Fruit fly (Drosophila melanogaster) whole organism, prepupa: ENCODE data around the gene CG33124.

Experiments
- Blimp-1 ChIP-seq: fragments of 200-800 bp; sonication (Bioruptor generic); optimal IDR thresholded peaks from 3 replicates; lab custom pipeline; 2017; ENCODE audit warnings: missing biosample characterization, missing genetic modification characterization, mild to moderate bottlenecking, moderate library complexity, missing genetic modification reagents
- CG10631 ChIP-seq: fragments of 200-800 bp; sonication (Bioruptor generic); optimal IDR thresholded peaks from 2 replicates; lab custom pipeline; 2016; ENCODE audit warnings: missing biosample characterization, missing genetic modification characterization
- CG10669 ChIP-seq: fragments of 200-800 bp; sonication (Bioruptor generic); optimal IDR thresholded peaks from 3 replicates; lab custom pipeline; 2018; ENCODE audit warnings: missing biosample characterization, mild to moderate bottlenecking, missing genetic modification characterization, moderate library complexity
- CG11294 ChIP-seq: fragments of 200-800 bp; sonication (Bioruptor generic); IDR thresholded peaks from 2 replicates; pipeline ENCODE4 v1.3.6; 2022; ENCODE audit warnings: missing biosample characterization, missing genetic modification characterization
- CG11902 ChIP-seq: fragments of 200-800 bp; sonication (Bioruptor generic); optimal IDR thresholded peaks from 3 replicates; lab custom pipeline; 2016; ENCODE audit warnings: missing biosample characterization, missing genetic modification characterization
- CG15336 ChIP-seq: fragments of 200-800 bp; sonication (Bioruptor generic); IDR thresholded peaks from 2 replicates; pipeline ENCODE4 v1.3.6; 2022; ENCODE audit warnings: missing biosample characterization, missing genetic modification characterization
- CG1621 ChIP-seq: fragments of 200-800 bp; sonication (Bioruptor generic); optimal IDR thresholded peaks from 3 replicates; lab custom pipeline; 2018; ENCODE audit warnings: missing biosample characterization, mild to moderate bottlenecking, missing genetic modification characterization
- CG16779 ChIP-seq: fragments of 200-800 bp; sonication (Bioruptor generic); optimal IDR thresholded peaks from 3 replicates; lab custom pipeline; 2017; ENCODE audit warnings: missing biosample characterization, mild to moderate bottlenecking, missing genetic modification characterization
- CG3032 ChIP-seq: fragments of 200-800 bp; optimal IDR thresholded peaks from 2 replicates; lab custom pipeline; 2019; ENCODE audit warnings: missing biosample characterization, mild to moderate bottlenecking, missing genetic modification characterization, moderate library complexity
- CG31627 ChIP-seq: fragments of 200-800 bp; sonication (Bioruptor generic); optimal IDR thresholded peaks from 3 replicates; lab custom pipeline; 2016; ENCODE audit warnings: missing biosample characterization, missing genetic modification characterization
- CG32006 ChIP-seq: fragments of 200-800 bp; sonication (Bioruptor generic); optimal IDR thresholded peaks from 3 replicates; lab custom pipeline; 2017; ENCODE audit warnings: missing biosample characterization, mild to moderate bottlenecking, missing genetic modification characterization
- CG34406 ChIP-seq: fragments of 200-800 bp; sonication (Bioruptor generic); optimal IDR thresholded peaks from 3 replicates; lab custom pipeline; 2016; ENCODE audit warnings: missing biosample characterization, missing genetic modification characterization
- CG3919 ChIP-seq: fragments of 200-800 bp; sonication (Bioruptor generic); optimal IDR thresholded peaks from 3 replicates; lab custom pipeline; 2016; ENCODE audit warnings: missing biosample characterization, missing genetic modification characterization
- CG4318 ChIP-seq: fragments of 200-800 bp; sonication (Bioruptor generic); optimal IDR thresholded peaks from 3 replicates; lab custom pipeline; 2017; ENCODE audit warnings: missing biosample characterization, mild to moderate bottlenecking, missing genetic modification characterization
- CG6163 ChIP-seq: fragments of 200-800 bp; sonication (Bioruptor generic); IDR thresholded peaks from 3 replicates; pipeline ENCODE4 v1.3.6; 2022; ENCODE audit warnings: missing biosample characterization, missing genetic modification characterization
- CG6276 ChIP-seq: fragments of 200-800 bp; sonication (Bioruptor generic); optimal IDR thresholded peaks from 2 replicates; lab custom pipeline; 2017; ENCODE audit warnings: missing biosample characterization, mild to moderate bottlenecking, missing genetic modification characterization
- CG6792 ChIP-seq: fragments of 200-800 bp; sonication (Bioruptor generic); optimal IDR thresholded peaks from 3 replicates; lab custom pipeline; 2016; ENCODE audit warnings: missing biosample characterization, missing genetic modification characterization
- CG6808 ChIP-seq: fragments of 200-800 bp; sonication (Bioruptor generic); optimal IDR thresholded peaks from 3 replicates; lab custom pipeline; 2017; ENCODE audit warnings: missing biosample characterization, missing genetic modification characterization, mild to moderate bottlenecking, moderate library complexity, missing genetic modification reagents
- CG6854 ChIP-seq: fragments of 200-800 bp; sonication (Bioruptor generic); optimal IDR thresholded peaks from 2 replicates; lab custom pipeline; 2017; ENCODE audit warnings: missing biosample characterization, mild to moderate bottlenecking, missing genetic modification characterization
- CG7368 ChIP-seq: fragments of 200-800 bp; sonication (Bioruptor generic); optimal IDR thresholded peaks from 3 replicates; lab custom pipeline; 2016; ENCODE audit warnings: missing biosample characterization, missing genetic modification characterization
- CG8119 ChIP-seq: fragments of 200-800 bp; sonication (Bioruptor generic); IDR thresholded peaks from 3 replicates; pipeline ENCODE4 v1.3.6; 2022; ENCODE audit warnings: missing biosample characterization, missing genetic modification characterization
- CG8319 ChIP-seq: fragments of 200-800 bp; sonication (Bioruptor generic); optimal IDR thresholded peaks from 3 replicates; lab custom pipeline; 2016; ENCODE audit warnings: missing biosample characterization, missing genetic modification characterization
- CG8632 ChIP-seq: fragments of 200-800 bp; sonication (Bioruptor generic); optimal IDR thresholded peaks from 3 replicates; lab custom pipeline; 2016; ENCODE audit warnings: missing biosample characterization, missing genetic modification characterization
- CG9139 ChIP-seq: fragments of 200-800 bp; sonication (Bioruptor generic); optimal IDR thresholded peaks from 3 replicates; lab custom pipeline; 2017; ENCODE audit warnings: missing biosample characterization, mild to moderate bottlenecking, missing genetic modification characterization
- Eip75B ChIP-seq: fragments of 200-800 bp; sonication (Bioruptor generic); optimal IDR thresholded peaks from 3 replicates; lab custom pipeline; 2016; ENCODE audit warnings: missing biosample characterization, missing genetic modification characterization
- Eip78C ChIP-seq: fragments of 200-800 bp; sonication (Bioruptor generic); peaks from one replicate; lab custom pipeline; 2016; ENCODE audit warnings: missing biosample characterization, missing genetic modification characterization
- Eip93F ChIP-seq: fragments of 200-800 bp; sonication (Bioruptor generic); optimal IDR thresholded peaks from 2 replicates; lab custom pipeline; 2016; ENCODE audit warnings: missing biosample characterization, mild to moderate bottlenecking, missing genetic modification characterization
- Ets21C ChIP-seq: fragments of 200-800 bp; sonication (Bioruptor generic); optimal IDR thresholded peaks from 3 replicates; lab custom pipeline; 2016; ENCODE audit warnings: missing biosample characterization, missing genetic modification characterization
- Ets96B ChIP-seq: fragments of 200-800 bp; optimal IDR thresholded peaks from 2 replicates; lab custom pipeline; 2019; ENCODE audit warnings: missing biosample characterization, mild to moderate bottlenecking, missing genetic modification characterization, moderate library complexity
- Gug ChIP-seq: fragments of 200-800 bp; sonication (Bioruptor generic); IDR thresholded peaks from 2 replicates; pipeline ENCODE4 v1.3.6; 2022; ENCODE audit warnings: missing biosample characterization, missing genetic modification characterization
- Hr38 ChIP-seq: sonication (Bioruptor generic); optimal IDR thresholded peaks from 2 replicates; lab custom pipeline; 2016; ENCODE audit warnings: missing biosample characterization, missing genetic modification characterization
- Hr4 ChIP-seq: fragments of 200-800 bp; sonication (Bioruptor generic); optimal IDR thresholded peaks from 3 replicates; lab custom pipeline; 2016; ENCODE audit warnings: missing biosample characterization, missing genetic modification characterization
- Lpt ChIP-seq: fragments of 200-800 bp; sonication (Bioruptor generic); optimal IDR thresholded peaks from 3 replicates; lab custom pipeline; 2016; ENCODE audit warnings: missing biosample characterization, missing genetic modification characterization
- Met ChIP-seq: fragments of 200-800 bp; sonication (Bioruptor generic); optimal IDR thresholded peaks from 3 replicates; lab custom pipeline; 2016; ENCODE audit warnings: missing biosample characterization, missing genetic modification characterization
- OdsH ChIP-seq: fragments of 200-800 bp; sonication (Bioruptor generic); optimal IDR thresholded peaks from 3 replicates; lab custom pipeline; 2016; ENCODE audit warnings: missing biosample characterization, missing genetic modification characterization
- Sox102F ChIP-seq: fragments of 200-800 bp; sonication (Bioruptor generic); optimal IDR thresholded peaks from 2 replicates; lab custom pipeline; 2016; ENCODE audit warnings: missing biosample characterization, mild to moderate bottlenecking, missing genetic modification characterization
- Sox14 ChIP-seq: fragments of 200-800 bp; sonication (Bioruptor generic); optimal IDR thresholded peaks from 3 replicates; lab custom pipeline; 2016; ENCODE audit warnings: missing biosample characterization, missing genetic modification characterization
- Sox15 ChIP-seq: fragments of 200-800 bp; sonication (Bioruptor generic); optimal IDR thresholded peaks from 3 replicates; lab custom pipeline; 2016; ENCODE audit warnings: missing biosample characterization, missing genetic modification characterization
- achi ChIP-seq: fragments of 200-800 bp; sonication (Bioruptor generic); optimal IDR thresholded peaks from 3 replicates; lab custom pipeline; 2016; ENCODE audit warnings: missing biosample characterization, missing genetic modification characterization
- acj6 ChIP-seq: fragments of 200-800 bp; sonication (Bioruptor generic); optimal IDR thresholded peaks from 3 replicates; lab custom pipeline; 2016; ENCODE audit warnings: missing biosample characterization, missing genetic modification characterization
- dac ChIP-seq: fragments of 200-800 bp; sonication (Bioruptor generic); optimal IDR thresholded peaks from 2 replicates; lab custom pipeline; 2017; ENCODE audit warnings: missing biosample characterization, mild to moderate bottlenecking, missing genetic modification characterization
- dsx ChIP-seq: fragments of 200-800 bp; optimal IDR thresholded peaks from 3 replicates; lab custom pipeline; 2019; ENCODE audit warnings: missing biosample characterization, mild to moderate bottlenecking, missing genetic modification characterization, moderate library complexity; ENCODE audit not compliant: poor library complexity, severe bottlenecking
- eg ChIP-seq: fragments of 200-800 bp; sonication (Bioruptor generic); IDR thresholded peaks from 3 replicates; pipeline ENCODE4 v1.3.6; 2022; ENCODE audit warnings: missing biosample characterization, missing genetic modification characterization
- esn ChIP-seq: fragments of 200-800 bp; sonication (Bioruptor generic); optimal IDR thresholded peaks from 2 replicates; lab custom pipeline; 2016; ENCODE audit warnings: missing biosample characterization, mild to moderate bottlenecking, missing genetic modification characterization, moderate library complexity
- fd85E ChIP-seq: fragments of 200-800 bp; sonication (Bioruptor generic); optimal IDR thresholded peaks from 3 replicates; lab custom pipeline; 2016; ENCODE audit warnings: missing biosample characterization, missing genetic modification characterization
- fkh ChIP-seq: fragments of 200-800 bp; sonication (Bioruptor generic); optimal IDR thresholded peaks from 3 replicates; lab custom pipeline; 2017; ENCODE audit warnings: missing biosample characterization, mild to moderate bottlenecking, missing genetic modification characterization, moderate library complexity
- pdm3 ChIP-seq: fragments of 200-800 bp; sonication (Bioruptor generic); optimal IDR thresholded peaks from 3 replicates; lab custom pipeline; 2016; ENCODE audit warnings: missing biosample characterization, missing genetic modification characterization
- salr ChIP-seq, 2 experiments: fragments of 200-800 bp; sonication (Bioruptor generic); optimal IDR thresholded peaks; 3 replicates each; lab custom pipeline; 2016 to 2018; ENCODE audit warnings: missing biosample characterization in 2 of 2, missing genetic modification characterization in 2 of 2, mild to moderate bottlenecking in 1 of 2
- spab ChIP-seq: fragments of 200-800 bp; sonication (Bioruptor generic); optimal IDR thresholded peaks from 2 replicates; lab custom pipeline; 2017; ENCODE audit warnings: missing biosample characterization, mild to moderate bottlenecking, missing genetic modification characterization, missing genetic modification reagents
- ss ChIP-seq, 2 experiments: fragments of 200-800 bp; sonication (Bioruptor generic); optimal IDR thresholded peaks; 2 replicates in 1 of 2; 3 replicates in 1 of 2; lab custom pipeline; 2017 to 2018; ENCODE audit warnings: mild to moderate bottlenecking in 2 of 2, missing biosample characterization in 2 of 2, missing genetic modification characterization in 2 of 2, moderate library complexity in 1 of 2
- topi ChIP-seq: fragments of 200-800 bp; sonication (Bioruptor generic); optimal IDR thresholded peaks from 3 replicates; lab custom pipeline; 2016; ENCODE audit warnings: missing biosample characterization, missing genetic modification characterization
- vri ChIP-seq: fragments of 200-800 bp; sonication (Bioruptor generic); optimal IDR thresholded peaks from 3 replicates; lab custom pipeline; 2016; ENCODE audit warnings: missing biosample characterization, mild to moderate bottlenecking, missing genetic modification characterization

Gene CG33124

DNA sequence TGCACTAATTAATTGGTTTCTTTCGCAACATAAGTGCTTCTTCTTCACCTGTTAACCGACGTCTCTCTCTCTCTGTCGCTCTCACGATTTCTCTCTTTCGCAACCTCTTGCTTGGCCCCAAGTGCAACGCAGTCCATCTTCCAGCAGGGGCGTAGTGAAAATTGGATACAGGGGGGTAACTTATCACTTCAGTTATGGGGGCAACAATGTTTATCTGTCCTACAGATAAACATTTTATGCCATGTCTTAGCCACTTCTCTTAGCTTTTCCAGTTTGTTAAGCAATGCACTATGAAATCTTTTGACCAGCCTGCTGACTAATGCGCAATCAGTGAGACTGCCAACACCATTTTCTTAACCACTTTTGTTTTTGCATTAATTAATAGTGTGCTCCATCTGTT lies 18.4 kb upstream of the CG33124 start:
- TF ChIP-seq OdsH (GFP tag; lab: Kevin White, UChicago), result peak; percentile 85
- peak; percentile 81 for TF ChIP-seq CG8119 (GFP tag; lab: Robert Waterston, UW)
- TF ChIP-seq CG4318 (GFP tag; lab: Kevin White, UChicago), result no peak
- peak; percentile 87 for TF ChIP-seq CG6163 (GFP tag; lab: Robert Waterston, UW)
- TF ChIP-seq vri (GFP tag; lab: Kevin White, UChicago), result peak; percentile 65
- TF ChIP-seq CG16779 (tag; lab: Kevin White, UChicago), result peak; percentile 53
- peak; percentile 85 for TF ChIP-seq Sox14 (GFP tag; lab: Kevin White, UChicago)
- TF ChIP-seq Eip93F (GFP tag; lab: Kevin White, UChicago), result no peak
- TF ChIP-seq salr (GFP tag; optimal IDR thresholded peaks at IDR 0.05; lab: Kevin White, UChicago), result peak in 1 of 2 experiments; percentile 50
- peak; percentile 76 for TF ChIP-seq topi (GFP tag; lab: Kevin White, UChicago)
- peak; percentile 60 for TF ChIP-seq Lpt (GFP tag; lab: Kevin White, UChicago)
- TF ChIP-seq Ets21C (GFP tag; lab: Kevin White, UChicago), result peak; percentile 68
- TF ChIP-seq achi, result peak; percentile 74
- peak; percentile 72 for TF ChIP-seq CG6276 (GFP tag; lab: Kevin White, UChicago)
- peak; percentile 87 for TF ChIP-seq esn (GFP tag; lab: Kevin White, UChicago)
- TF ChIP-seq dac (GFP tag; lab: Kevin White, UChicago), result peak; percentile 68
- TF ChIP-seq CG8632 (GFP tag; lab: Kevin White, UChicago), result peak; percentile 80
- peak; percentile 30 for TF ChIP-seq CG6854 (GFP tag; lab: Kevin White, UChicago)
- TF ChIP-seq Eip78C (GFP tag; lab: Kevin White, UChicago), result peak; percentile 88
- peak; percentile 70 for TF ChIP-seq CG11294 (GFP tag; lab: Robert Waterston, UW)
- TF ChIP-seq Sox15, result peak; percentile 65
- peak; percentile 71 for TF ChIP-seq CG10669
- TF ChIP-seq CG34406 (GFP tag; lab: Kevin White, UChicago), result peak; percentile 80
- TF ChIP-seq CG11902 (GFP tag; lab: Kevin White, UChicago), result peak; percentile 47
- peak; percentile 81 for TF ChIP-seq Met
- TF ChIP-seq Eip75B, result peak; percentile 76
- peak; percentile 87 for TF ChIP-seq Hr4 (GFP tag; lab: Kevin White, UChicago)
- TF ChIP-seq Sox102F (GFP tag; lab: Kevin White, UChicago), result peak; percentile 83
- peak; percentile 80 for TF ChIP-seq CG32006 (GFP tag; lab: Kevin White, UChicago)
- peak; percentile 83 for TF ChIP-seq CG7368
- TF ChIP-seq CG9139 (GFP tag; lab: Kevin White, UChicago), result no peak
- peak; percentile 75 for TF ChIP-seq CG10631 (GFP tag; lab: Kevin White, UChicago)
- TF ChIP-seq Gug, result peak; percentile 75
- no peak for TF ChIP-seq Hr38 (GFP tag; lab: Kevin White, UChicago)
- peak; percentile 78 for TF ChIP-seq acj6 (GFP tag; lab: Kevin White, UChicago)
- peak; percentile 81 for TF ChIP-seq CG6792 (GFP tag; lab: Kevin White, UChicago)
- TF ChIP-seq eg (GFP tag; lab: Robert Waterston, UW), result peak; percentile 89
- TF ChIP-seq CG6808 (GFP tag; lab: Kevin White, UChicago), result peak; percentile 65
- TF ChIP-seq CG8319, result no peak
- TF ChIP-seq Blimp-1, result peak; percentile 30
- peak; percentile 56 for TF ChIP-seq fd85E
- peak; percentile 86 for TF ChIP-seq pdm3 (GFP tag; lab: Kevin White, UChicago)
- peak; percentile 29 to 33 for TF ChIP-seq ss (GFP tag; optimal IDR thresholded peaks at IDR 0.05; lab: Kevin White, UChicago)
- peak; percentile 83 for TF ChIP-seq CG31627
- peak; percentile 66 for TF ChIP-seq CG3032 (tag; lab: Kevin White, UChicago)
- TF ChIP-seq CG1621 (tag; lab: Kevin White, UChicago), result peak; percentile 63
- peak; percentile 86 for TF ChIP-seq CG3919 (GFP tag; lab: Kevin White, UChicago)
- TF ChIP-seq Ets96B (tag; lab: Kevin White, UChicago), result peak; percentile 67
- peak; percentile 73 for TF ChIP-seq dsx (GFP tag; lab: Kevin White, UChicago)
- peak; percentile 87 for TF ChIP-seq CG15336 (GFP tag; lab: Robert Waterston, UW)
- peak; percentile 58 for TF ChIP-seq spab
- no peak for TF ChIP-seq fkh (GFP tag; lab: Kevin White, UChicago)
